Worm (Caenorhabditis elegans): ENCODE results near the gene Y51H7C.7.

The Y51H7C.7 gene

ce11 chrII:1365985-1366384 lies 36.4 kb upstream of the Y51H7C.7 start:
- TF ChIP-seq ztf-3 (GFP tag; optimal IDR thresholded peaks at IDR 0.05), result no peak
- TF ChIP-seq madf-8 (GFP tag; conservative IDR thresholded peaks at IDR 0.05), result no peak
- TF ChIP-seq ccch-3 (GFP tag; optimal IDR thresholded peaks at IDR 0.05), result no peak
- no peak for TF ChIP-seq mel-28 (tag; optimal IDR thresholded peaks at IDR 0.05; ENCODE audit: borderline replicate concordance)
- no peak for TF ChIP-seq F57C9.4 (tag; optimal IDR thresholded peaks at IDR 0.05)
- TF ChIP-seq F39B2.1 (GFP tag; IDR thresholded peaks at IDR 0.05), result no peak
- TF ChIP-seq B0261.1 (tag; optimal IDR thresholded peaks at IDR 0.05), result peak; percentile 29
- TF ChIP-seq egl-44 (GFP tag; IDR thresholded peaks at IDR 0.05), result no peak
- no peak for TF ChIP-seq gei-17 (GFP tag; optimal IDR thresholded peaks at IDR 0.05)
- TF ChIP-seq attf-6 (GFP tag; IDR thresholded peaks at IDR 0.05), result no peak
- TF ChIP-seq F55B11.4 (tag; optimal IDR thresholded peaks at IDR 0.05; ENCODE audit: borderline replicate concordance, insufficient read depth), result no peak
- TF ChIP-seq C06A6.2 (GFP tag; conservative IDR thresholded peaks at IDR 0.05), result no peak
- no peak for TF ChIP-seq dpl-1 (GFP tag; optimal IDR thresholded peaks at IDR 0.05)
- no peak for TF ChIP-seq nhr-27 (tag; optimal IDR thresholded peaks at IDR 0.05)
- TF ChIP-seq ZK185.1 (tag; optimal IDR thresholded peaks at IDR 0.05; ENCODE audit: poor library complexity, severe bottlenecking), result no peak
- no peak for TF ChIP-seq dox-1 (GFP tag; IDR thresholded peaks at IDR 0.05)
- no peak for TF ChIP-seq fkh-3 (tag; optimal IDR thresholded peaks at IDR 0.05)
- no peak for TF ChIP-seq unc-62 (GFP tag; optimal IDR thresholded peaks at IDR 0.05)
- TF ChIP-seq C17E4.6 (GFP tag; IDR thresholded peaks at IDR 0.05), result no peak
- TF ChIP-seq ama-1 (optimal IDR thresholded peaks at IDR 0.05), result no peak
- no peak for TF ChIP-seq ama-1 (GFP tag; optimal IDR thresholded peaks at IDR 0.05)
- no peak for TF ChIP-seq tbx-9 (tag; optimal IDR thresholded peaks at IDR 0.05; ENCODE audit: borderline replicate concordance)
- TF ChIP-seq D2030.7 (GFP tag; IDR thresholded peaks at IDR 0.05), result no peak
- TF ChIP-seq lsl-1 (GFP tag; optimal IDR thresholded peaks at IDR 0.05), result no peak
- TF ChIP-seq rpc-1 (optimal IDR thresholded peaks at IDR 0.05), result peak; percentile 19
- peak; percentile 61 for TF ChIP-seq rpc-1 (tag; optimal IDR thresholded peaks at IDR 0.05)
- TF ChIP-seq tbp1 (GFP tag; optimal IDR thresholded peaks at IDR 0.05), result peak; percentile 69
- no peak for TF ChIP-seq chd-7 (tag; optimal IDR thresholded peaks at IDR 0.05)

- TF ChIP-seq ZK185.1 (tag; optimal IDR thresholded peaks at IDR 0.05; ENCODE audit: poor library complexity, severe bottlenecking), result no peak
- no peak for TF ChIP-seq sdz-38 (tag; optimal IDR thresholded peaks at IDR 0.05)
- no peak for TF ChIP-seq Y79H2A.3 (GFP tag; conservative IDR thresholded peaks at IDR 0.05)
- TF ChIP-seq snpc-3.4 (tag; optimal IDR thresholded peaks at IDR 0.05), result no peak
- TF ChIP-seq unc-130 (GFP tag; optimal IDR thresholded peaks at IDR 0.05), result no peak
- no peak for TF ChIP-seq F55B11.4 (tag; optimal IDR thresholded peaks at IDR 0.05; ENCODE audit: borderline replicate concordance, insufficient read depth)
- no peak for TF ChIP-seq rpc-1 (optimal IDR thresholded peaks at IDR 0.05)
- peak; percentile 4 for TF ChIP-seq rpc-1 (tag; optimal IDR thresholded peaks at IDR 0.05)
Observed at ce11 chrII:1368756-1369155, 33.6 kb upstream of the Y51H7C.7 start.

- TF ChIP-seq akir-1 (GFP tag; optimal IDR thresholded peaks at IDR 0.05), result no peak
- TF ChIP-seq snpc-4 (GFP tag; optimal IDR thresholded peaks at IDR 0.05), result no peak
- no peak for TF ChIP-seq snpc-4 (tag; optimal IDR thresholded peaks at IDR 0.05)
- TF ChIP-seq efl-1 (GFP tag; optimal IDR thresholded peaks at IDR 0.05), result peak; percentile 33
- peak; percentile 46 for TF ChIP-seq lsl-1 (GFP tag; optimal IDR thresholded peaks at IDR 0.05)
- no peak for TF ChIP-seq attf-5 (GFP tag; optimal IDR thresholded peaks at IDR 0.05)
- TF ChIP-seq F49E8.2 (tag; optimal IDR thresholded peaks at IDR 0.05; ENCODE audit: insufficient read depth), result peak; percentile 26
- no peak for TF ChIP-seq T07F8.4 (tag; optimal IDR thresholded peaks at IDR 0.05)
- TF ChIP-seq lin-54 (GFP tag; optimal IDR thresholded peaks at IDR 0.05), result peak; percentile 57
- peak; percentile 83 for TF ChIP-seq mcd-1 (GFP tag; IDR thresholded peaks at IDR 0.05)
- no peak for TF ChIP-seq nhr-179 (tag; optimal IDR thresholded peaks at IDR 0.05)
- TF ChIP-seq unc-62 (GFP tag; optimal IDR thresholded peaks at IDR 0.05), result no peak
- no peak for TF ChIP-seq F52B5.7 (tag; optimal IDR thresholded peaks at IDR 0.05)
Observed at ce11 chrII:1369322-1369721, 33.0 kb upstream of the Y51H7C.7 start.
